Worm (Caenorhabditis elegans) whole organism, L3 larva: Measurements from ENCODE around the gene K10C9.7.

Experiments
- egl-27 ChIP-seq: sonication (generic microtip); optimal IDR thresholded peaks from 4 replicates; lab custom pipeline; 2017; ENCODE audit warnings: missing biosample characterization, missing genetic modification reagents, missing genetic modification characterization
- eor-1 ChIP-seq, 2 experiments: fragments of 150-350 bp; optimal IDR thresholded peaks; 2 replicates each; lab custom pipeline; 2014 to 2018; ENCODE audit warnings: missing biosample characterization in 2 of 2, missing genetic modification characterization in 2 of 2
- fkh-10 ChIP-seq: sonication (generic microtip); optimal IDR thresholded peaks from 2 replicates; lab custom pipeline; 2017; ENCODE audit warnings: missing biosample characterization, missing genetic modification reagents, missing genetic modification characterization
- lin-15B ChIP-seq: fragments of 150-350 bp; optimal IDR thresholded peaks from 2 replicates; lab custom pipeline; 2014; ENCODE audit warnings: missing biosample characterization, missing genetic modification characterization
- mml-1 ChIP-seq: fragments of 150-350 bp; sonication (generic microtip); optimal IDR thresholded peaks from 3 replicates; lab custom pipeline; 2014; ENCODE audit warnings: missing biosample characterization, missing genetic modification characterization
- nhr-25 ChIP-seq: sonication (generic microtip); optimal IDR thresholded peaks from 2 replicates; lab custom pipeline; 2017; ENCODE audit warnings: missing biosample characterization, missing genetic modification characterization
- nhr-67 ChIP-seq: fragments of 150-350 bp; optimal IDR thresholded peaks from 2 replicates; lab custom pipeline; 2014; ENCODE audit warnings: missing biosample characterization, missing genetic modification characterization
- nhr-76 ChIP-seq: fragments of 150-350 bp; sonication (generic microtip); optimal IDR thresholded peaks from 5 replicates; lab custom pipeline; 2014; ENCODE audit warnings: missing biosample characterization, missing genetic modification characterization
- nhr-77 ChIP-seq: fragments of 150-350 bp; optimal IDR thresholded peaks from 2 replicates; lab custom pipeline; 2014; ENCODE audit warnings: missing biosample characterization, missing genetic modification characterization
- unc-62 ChIP-seq: fragments of 150-350 bp; sonication (generic microtip); optimal IDR thresholded peaks from 4 replicates; lab custom pipeline; 2014; ENCODE audit warnings: missing biosample characterization, missing genetic modification reagents, missing genetic modification characterization

- no peak for TF ChIP-seq egl-27
- no peak for TF ChIP-seq eor-1 (tag; optimal IDR thresholded peaks at IDR 0.05; lab: Kevin White, UChicago)
- no peak for TF ChIP-seq nhr-25 (tag; lab: Kevin White, UChicago)
- no peak for TF ChIP-seq nhr-76
- TF ChIP-seq fkh-10 (GFP tag; lab: Kevin White, UChicago): no peak
- no peak for TF ChIP-seq mml-1
- no peak for TF ChIP-seq lin-15B (tag; lab: Kevin White, UChicago)
- TF ChIP-seq unc-62 (GFP tag; lab: Kevin White, UChicago): no peak
- TF ChIP-seq nhr-67 (tag; lab: Kevin White, UChicago): no peak
- no peak for TF ChIP-seq nhr-77 (tag; lab: Kevin White, UChicago)
Measured at ce11 chrV:1084016-1084415, 16.6 kb upstream of the K10C9.7 start, which contains the start of gene Y50D4B.6.
